Fruit fly (Drosophila melanogaster): Measurements from ENCODE around the gene CG31886.
A peak's percentile ranks its signal among the peaks of the same experiment; 100 is the strongest.

CG31886 gene

dm6 chr2L:8993650-8994441, 35.0 kb upstream of the CG31886 start, which contains the start of gene CG17906:
Gene CG17906 (plus strand): TSS chr2L:8994391.
- TF ChIP-seq CrebA (GFP tag; optimal IDR thresholded peaks at IDR 0.05; ENCODE audit: borderline replicate concordance) (no peak), Sp1 (GFP tag; optimal IDR thresholded peaks at IDR 0.05) (no peak), h (GFP tag; optimal IDR thresholded peaks at IDR 0.05) (no peak), pan (optimal IDR thresholded peaks at IDR 0.05) (no peak), fru (GFP tag; optimal IDR thresholded peaks at IDR 0.05) (no peak)

DNA sequence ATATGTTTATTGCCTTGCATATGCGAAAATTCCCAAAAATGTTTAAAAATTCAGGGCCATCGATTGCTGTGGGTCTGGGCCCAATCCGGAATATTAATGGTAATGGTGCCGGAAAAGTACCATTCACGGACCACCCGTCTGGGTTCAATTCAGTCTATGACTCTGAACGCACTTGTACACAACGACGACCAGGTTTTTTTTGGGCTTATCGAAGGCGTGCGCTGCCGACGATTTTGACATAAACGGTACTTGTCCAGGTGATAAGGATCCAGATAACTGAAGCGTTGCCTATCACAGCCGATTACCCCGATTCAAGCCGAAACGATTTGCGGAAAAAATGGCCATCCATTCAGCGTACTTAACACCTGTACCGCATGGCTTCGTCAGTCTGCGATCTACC, 32.7 kb upstream of the CG31886 start, which contains the start of gene CG9555:
TSS of gene CG9555 (plus strand) at position 153 of the 400 bp plus-strand sequence.
- TF ChIP-seq Dfd (GFP tag; optimal IDR thresholded peaks at IDR 0.05), result no peak
- TF ChIP-seq Rel (GFP tag; optimal IDR thresholded peaks at IDR 0.05), result no peak
- peak; percentile 86 for TF ChIP-seq Rel (tag; optimal IDR thresholded peaks at IDR 0.05)
- TF ChIP-seq dsf (GFP tag; optimal IDR thresholded peaks at IDR 0.05; ENCODE audit: borderline replicate concordance), result no peak
- peak; percentile 92 for TF ChIP-seq h (GFP tag; optimal IDR thresholded peaks at IDR 0.05)
- no peak for TF ChIP-seq lola (GFP tag; optimal IDR thresholded peaks at IDR 0.05)

DNA sequence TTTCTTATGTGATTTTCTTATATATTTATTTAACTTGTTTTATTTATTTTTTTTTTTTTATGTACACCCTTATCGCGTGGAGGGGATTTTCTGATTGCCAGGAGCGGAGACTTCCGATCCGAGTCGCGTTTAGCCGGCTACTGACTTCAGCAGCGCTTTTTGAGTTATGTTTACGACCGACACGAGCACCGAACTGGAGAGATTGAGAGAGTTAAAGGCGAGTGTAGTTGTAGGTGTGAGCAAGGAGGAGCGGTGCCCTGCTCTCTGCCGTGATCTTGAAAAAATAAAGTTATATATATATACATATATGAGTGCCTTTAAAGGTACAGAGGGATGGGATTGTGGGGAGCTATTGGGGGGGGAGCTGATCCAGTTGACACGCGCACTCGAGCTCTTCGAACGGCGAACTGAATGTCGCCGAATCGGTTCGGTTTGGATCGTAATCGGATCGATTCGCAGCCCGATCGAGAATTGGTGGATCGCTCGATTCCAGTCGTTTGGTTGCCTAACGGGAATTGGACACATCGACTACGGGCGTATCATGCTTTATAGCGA, 30.3 kb upstream of the CG31886 start, which contains the start of gene rost:
TSS of gene rost (minus strand) at position 503 of the 555 bp plus-strand sequence.
- TF ChIP-seq Vsx2 (GFP tag; optimal IDR thresholded peaks at IDR 0.05; ENCODE audit: partially characterized antibody) (peak; percentile 25), ey (GFP tag; optimal IDR thresholded peaks at IDR 0.05) (no peak), sage (GFP tag; optimal IDR thresholded peaks at IDR 0.05) (no peak), CG9705 (GFP tag; optimal IDR thresholded peaks at IDR 0.05) (no peak), tai (GFP tag; optimal IDR thresholded peaks at IDR 0.05) (no peak), Hnf4 (GFP tag; optimal IDR thresholded peaks at IDR 0.05) (peak; percentile 44), brk (GFP tag; optimal IDR thresholded peaks at IDR 0.05) (no peak), Myc (optimal IDR thresholded peaks at IDR 0.05) (no peak), Mio (GFP tag; optimal IDR thresholded peaks at IDR 0.05) (no peak), rgr (GFP tag; optimal IDR thresholded peaks at IDR 0.05) (peak; percentile 8), N (GFP tag; optimal IDR thresholded peaks at IDR 0.05) (no peak), OdsH (GFP tag; optimal IDR thresholded peaks at IDR 0.05) (no peak), CrebA (GFP tag; optimal IDR thresholded peaks at IDR 0.05; ENCODE audit: borderline replicate concordance) (peak; percentile 56), Dfd (GFP tag; optimal IDR thresholded peaks at IDR 0.05) (no peak), br (GFP tag; optimal IDR thresholded peaks at IDR 0.05) (no peak), jim (GFP tag; optimal IDR thresholded peaks at IDR 0.05) (peak; percentile 55), GATAd (GFP tag; optimal IDR thresholded peaks at IDR 0.05) (no peak), h (GFP tag; optimal IDR thresholded peaks at IDR 0.05) (peak; percentile 63), psq (GFP tag; optimal IDR thresholded peaks at IDR 0.05) (no peak), foxo (GFP tag; optimal IDR thresholded peaks at IDR 0.05) (no peak), Rel (GFP tag; optimal IDR thresholded peaks at IDR 0.05) (no peak), Rel (tag; optimal IDR thresholded peaks at IDR 0.05) (peak; percentile 88), Sp1 (GFP tag; optimal IDR thresholded peaks at IDR 0.05) (peak; percentile 32), sv (GFP tag; optimal IDR thresholded peaks at IDR 0.05) (no peak), dl (GFP tag; optimal IDR thresholded peaks at IDR 0.05; ENCODE audit: insufficient read depth in 1 of 2, partially characterized antibody in 2 of 2) (peak in 1 of 2 experiments; percentile 68), woc (GFP tag; optimal IDR thresholded peaks at IDR 0.05) (no peak), dmrt93B (GFP tag; optimal IDR thresholded peaks at IDR 0.05) (no peak), fru (GFP tag; optimal IDR thresholded peaks at IDR 0.05) (peak; percentile 26), HLH106 (tag; optimal IDR thresholded peaks at IDR 0.05) (peak; percentile 1), Dif (GFP tag; optimal IDR thresholded peaks at IDR 0.05; ENCODE audit: partially characterized antibody) (peak; percentile 67), usp (GFP tag; optimal IDR thresholded peaks at IDR 0.05) (no peak)

Measured in whole organism, wandering third instar larva.